Worm (Caenorhabditis elegans): Measurements from ENCODE around the gene F02A9.1.

The F02A9.1 gene

DNA sequence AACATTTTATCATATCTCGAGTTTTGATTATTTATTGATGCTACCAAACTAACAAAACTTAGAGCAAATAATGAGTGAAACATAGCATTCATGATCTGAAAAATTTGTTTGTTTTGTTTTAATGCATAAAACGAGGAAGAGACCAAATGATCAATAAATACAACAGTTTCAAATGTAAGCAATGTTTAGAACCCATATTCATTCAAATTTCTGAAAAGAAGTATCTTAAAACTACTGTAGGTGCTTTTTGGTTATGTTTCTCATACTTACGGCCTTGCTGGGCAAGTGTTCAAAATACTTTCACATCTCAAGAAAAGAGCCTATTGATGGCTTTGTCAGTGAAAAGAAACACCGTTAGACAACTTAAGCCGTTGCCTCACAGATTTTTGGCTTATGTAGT is at the start of gene F02A9.1:
Gene F02A9.1, minus strand, starts transcription at position 101 of the 400 bp plus-strand sequence.
- no peak for TF ChIP-seq lin-13 (tag; optimal IDR thresholded peaks at IDR 0.05)
- no peak for TF ChIP-seq nhr-28 (tag; optimal IDR thresholded peaks at IDR 0.05)
- TF ChIP-seq elt-3 (tag; optimal IDR thresholded peaks at IDR 0.05): no peak
- no peak for TF ChIP-seq sptf-1 (tag; optimal IDR thresholded peaks at IDR 0.05)
- TF ChIP-seq tbx-8 (GFP tag; optimal IDR thresholded peaks at IDR 0.05): no peak
- TF ChIP-seq nhr-76 (tag; optimal IDR thresholded peaks at IDR 0.05): no peak
- no peak for TF ChIP-seq unc-62 (GFP tag; optimal IDR thresholded peaks at IDR 0.05)
- no peak for TF ChIP-seq ztf-11 (tag; optimal IDR thresholded peaks at IDR 0.05)
- TF ChIP-seq blmp-1 (tag; optimal IDR thresholded peaks at IDR 0.05): no peak
- no peak for TF ChIP-seq pha-4 (tag; optimal IDR thresholded peaks at IDR 0.05)
- no peak for TF ChIP-seq mab-5 (tag; optimal IDR thresholded peaks at IDR 0.05)
- TF ChIP-seq sem-2 (GFP tag; optimal IDR thresholded peaks at IDR 0.05): no peak

ce11 chrIII:9125789-9126304 is 48.2 kb upstream of the F02A9.1 start, which contains the start of gene sec-16A.1:
Gene sec-16A.1 (plus strand): TSS chrIII:9125839.
- TF ChIP-seq ztf-11 (tag; optimal IDR thresholded peaks at IDR 0.05) (no peak), unc-120 (tag; optimal IDR thresholded peaks at IDR 0.05; ENCODE audit: poor library complexity, severe bottlenecking) (no peak), mep-1 (tag; optimal IDR thresholded peaks at IDR 0.05) (no peak), pha-4 (tag; optimal IDR thresholded peaks at IDR 0.05) (no peak), nhr-2 (tag; optimal IDR thresholded peaks at IDR 0.05) (peak; percentile 65), snpc-4 (tag; optimal IDR thresholded peaks at IDR 0.05) (no peak), zip-8 (tag; optimal IDR thresholded peaks at IDR 0.05) (no peak), lsy-2 (tag; optimal IDR thresholded peaks at IDR 0.05) (peak; percentile 8), nhr-28 (tag; optimal IDR thresholded peaks at IDR 0.05) (no peak), flh-1 (GFP tag; optimal IDR thresholded peaks at IDR 0.05) (no peak), sptf-1 (tag; optimal IDR thresholded peaks at IDR 0.05) (no peak)

DNA sequence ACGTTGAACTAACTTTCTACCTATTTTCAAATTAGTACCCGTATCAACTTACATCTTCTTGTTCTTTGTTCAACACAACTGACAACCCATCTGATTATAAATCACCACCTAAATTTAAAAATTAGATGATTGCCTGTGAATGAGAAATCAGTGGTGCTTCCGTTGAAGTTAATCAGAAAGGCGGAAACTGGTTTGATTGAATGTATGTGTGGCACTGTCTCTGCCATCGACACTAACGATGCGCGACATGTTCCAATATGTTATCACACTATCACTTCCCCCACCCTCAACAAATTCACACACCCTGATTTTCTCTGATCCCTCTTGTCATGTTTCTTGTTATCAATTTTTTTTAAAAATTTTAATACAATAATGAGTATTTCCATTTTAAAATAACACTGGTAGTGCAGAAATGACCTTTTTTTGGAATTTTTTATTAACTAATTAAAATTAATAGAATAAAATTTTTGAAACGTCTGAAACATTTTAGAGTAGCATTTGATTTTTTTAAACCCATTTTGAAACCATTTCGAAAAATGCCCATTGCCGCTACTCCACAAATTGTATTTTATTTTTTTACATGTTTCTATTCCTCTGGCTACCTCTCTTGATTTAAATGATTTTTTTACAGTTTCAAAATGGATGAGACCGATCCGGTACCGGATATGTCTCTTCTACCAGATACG is 41.5 kb upstream of the F02A9.1 start, which contains the start of gene ced-11:
Gene ced-11, plus strand, starts transcription at position 636 of the 686 bp plus-strand sequence.
- no peak for TF ChIP-seq ztf-11 (tag; optimal IDR thresholded peaks at IDR 0.05)

ce11 chrIII:9118314-9118850 is 40.8 kb upstream of the F02A9.1 start, which contains the start of gene grl-11:
Gene grl-11 (minus strand): TSS chrIII:9118364.
- peak; percentile 74 for TF ChIP-seq hlh-1 (tag; optimal IDR thresholded peaks at IDR 0.05)
- peak; percentile 25 for TF ChIP-seq cnd-1 (tag; optimal IDR thresholded peaks at IDR 0.05)
- no peak for TF ChIP-seq ceh-39 (tag; optimal IDR thresholded peaks at IDR 0.05)
- TF ChIP-seq unc-120 (tag; optimal IDR thresholded peaks at IDR 0.05; ENCODE audit: poor library complexity, severe bottlenecking): no peak
- no peak for TF ChIP-seq bed-3 (GFP tag; optimal IDR thresholded peaks at IDR 0.05)
- no peak for TF ChIP-seq ceh-43 (GFP tag; optimal IDR thresholded peaks at IDR 0.05)
- no peak for TF ChIP-seq ceh-83 (GFP tag; optimal IDR thresholded peaks at IDR 0.05)
- TF ChIP-seq elt-1 (tag; optimal IDR thresholded peaks at IDR 0.05; ENCODE audit: borderline replicate concordance, insufficient read depth): no peak

ce11 chrIII:9115745-9116144 is 38.1 kb upstream of the F02A9.1 start:
- TF ChIP-seq mab-5 (tag; optimal IDR thresholded peaks at IDR 0.05): no peak
- no peak for TF ChIP-seq unc-62 (GFP tag; optimal IDR thresholded peaks at IDR 0.05)
- TF ChIP-seq snpc-4 (tag; optimal IDR thresholded peaks at IDR 0.05): no peak
- TF ChIP-seq lin-32 (GFP tag; optimal IDR thresholded peaks at IDR 0.05): no peak

DNA sequence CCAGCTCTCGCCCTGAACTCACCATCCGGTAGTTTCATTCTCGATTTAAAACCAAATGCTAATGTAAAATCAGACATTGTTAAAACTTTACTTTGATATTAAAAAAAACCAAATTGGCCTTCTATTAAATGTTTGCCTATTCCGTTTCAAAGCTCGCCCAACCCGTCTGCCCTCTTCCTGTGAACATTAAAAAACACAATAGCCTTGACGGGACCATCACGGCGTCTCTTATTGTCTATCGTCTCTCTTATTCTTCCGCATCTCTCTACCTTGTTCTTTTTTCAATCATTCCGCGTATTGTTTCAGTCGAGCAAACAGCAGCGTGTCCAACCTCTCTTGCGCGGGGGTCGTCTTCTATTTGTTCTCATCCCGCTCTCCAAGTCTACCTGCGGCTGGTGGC is 37.0 kb upstream of the F02A9.1 start, which contains the start of gene ZK512.1:
Gene ZK512.1, plus strand, starts transcription at position 301 of the 400 bp plus-strand sequence.
- TF ChIP-seq zip-8 (tag; optimal IDR thresholded peaks at IDR 0.05) (no peak), bed-3 (GFP tag; optimal IDR thresholded peaks at IDR 0.05) (no peak), drap-1 (GFP tag; optimal IDR thresholded peaks at IDR 0.05) (no peak), pha-4 (tag; optimal IDR thresholded peaks at IDR 0.05) (peak; percentile 24), cnd-1 (tag; optimal IDR thresholded peaks at IDR 0.05) (peak; percentile 4), sptf-1 (tag; optimal IDR thresholded peaks at IDR 0.05) (no peak), ham-2 (GFP tag; optimal IDR thresholded peaks at IDR 0.05) (peak; percentile 32)
